Worm (Caenorhabditis elegans): ENCODE results near the gene F32A5.8.

The F32A5.8 gene

ce11 chrII:7280584-7280983, 24.7 kb downstream of the F32A5.8 start:
- TF ChIP-seq unc-62 (GFP tag; optimal IDR thresholded peaks at IDR 0.05 in 1 of 2) (peak in 1 of 2 experiments; percentile 59), unc-62 (tag; optimal IDR thresholded peaks at IDR 0.05) (no peak), mxl-3 (GFP tag; optimal IDR thresholded peaks at IDR 0.05) (peak; percentile 29), daf-19 (GFP tag; conservative IDR thresholded peaks at IDR 0.05) (no peak), hlh-30 (tag; optimal IDR thresholded peaks at IDR 0.05; ENCODE audit: insufficient read depth) (peak; percentile 46), daf-16 (GFP tag; optimal IDR thresholded peaks at IDR 0.05) (no peak), daf-16 (tag; optimal IDR thresholded peaks at IDR 0.05) (peak; percentile 3), ceh-82 (tag; optimal IDR thresholded peaks at IDR 0.05) (no peak), dve-1 (tag; optimal IDR thresholded peaks at IDR 0.05; ENCODE audit: insufficient read depth) (no peak), vab-7 (GFP tag; IDR thresholded peaks at IDR 0.05) (no peak), tag-97 (GFP tag; IDR thresholded peaks at IDR 0.05) (no peak), nhr-28 (tag; optimal IDR thresholded peaks at IDR 0.05) (peak; percentile 82), nhr-48 (tag; optimal IDR thresholded peaks at IDR 0.05) (no peak), mep-1 (tag; optimal IDR thresholded peaks at IDR 0.05) (no peak), snpc-1.2 (GFP tag; IDR thresholded peaks at IDR 0.05) (no peak), dmd-6 (GFP tag; IDR thresholded peaks at IDR 0.05) (peak; percentile 65), lin-13 (GFP tag; optimal IDR thresholded peaks at IDR 0.05) (no peak), ztf-7 (tag; optimal IDR thresholded peaks at IDR 0.05) (no peak), fkh-10 (GFP tag; optimal IDR thresholded peaks at IDR 0.05) (no peak), mdl-1 (tag; optimal IDR thresholded peaks at IDR 0.05) (peak in 1 of 2 experiments; percentile 38), hlh-11 (tag; optimal IDR thresholded peaks at IDR 0.05) (peak; percentile 36), pqm-1 (tag; optimal IDR thresholded peaks at IDR 0.05) (peak; percentile 21)

DNA sequence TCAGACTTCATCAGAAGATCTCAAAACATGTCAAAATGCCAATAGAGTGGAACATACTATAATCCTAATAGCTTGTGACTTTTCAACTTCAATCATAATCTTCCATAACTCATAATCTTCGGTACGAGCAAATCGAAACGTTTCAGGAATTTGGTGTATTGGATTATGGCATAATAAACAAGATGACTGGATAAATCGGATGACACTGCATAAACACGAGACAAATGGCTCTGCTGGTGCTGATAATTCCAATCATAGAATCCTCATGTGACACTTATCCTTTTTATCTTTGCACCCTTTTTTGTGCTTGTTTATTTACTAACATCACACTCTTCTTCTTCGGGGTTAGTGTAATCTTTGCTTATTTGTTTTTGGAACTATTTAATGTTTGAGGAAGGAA, 27.2 kb downstream of the F32A5.8 start:
- TF ChIP-seq zip-11 (GFP tag; IDR thresholded peaks at IDR 0.05) (no peak), nhr-11 (tag; optimal IDR thresholded peaks at IDR 0.05) (no peak), aha-1 (tag) (peak; percentile 84), fos-1 (tag; optimal IDR thresholded peaks at IDR 0.05) (no peak)

DNA sequence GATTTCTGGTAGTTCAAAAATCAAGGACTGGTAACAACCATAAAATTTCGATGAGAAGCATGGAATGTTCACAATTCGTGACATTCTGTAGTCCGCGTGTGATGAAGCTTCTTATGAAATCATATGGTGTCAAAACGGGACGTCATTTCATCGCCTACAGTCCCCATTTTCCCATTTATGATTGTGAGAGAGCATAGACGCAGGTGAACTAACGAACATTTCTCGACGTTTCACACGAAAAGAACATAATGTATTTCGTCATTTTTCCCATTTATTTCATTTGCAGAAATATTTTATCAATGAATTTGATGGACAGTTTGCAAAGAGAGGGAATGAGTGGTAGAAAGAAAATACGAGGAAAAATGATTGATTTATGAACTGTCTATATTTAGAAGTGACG, 31.2 kb downstream of the F32A5.8 start:
- no peak for TF ChIP-seq F10B5.3 (tag; optimal IDR thresholded peaks at IDR 0.05)
- no peak for TF ChIP-seq Y5F2A.4 (GFP tag; optimal IDR thresholded peaks at IDR 0.05)
- TF ChIP-seq daf-19 (GFP tag; conservative IDR thresholded peaks at IDR 0.05), result no peak
- TF ChIP-seq ctbp-1 (GFP tag; IDR thresholded peaks at IDR 0.05), result no peak
- no peak for TF ChIP-seq lin-29 (GFP tag; IDR thresholded peaks at IDR 0.05)
- TF ChIP-seq lsy-2 (tag; optimal IDR thresholded peaks at IDR 0.05), result peak in 1 of 2 experiments; percentile 1
- no peak for TF ChIP-seq unc-130 (GFP tag; optimal IDR thresholded peaks at IDR 0.05)
- TF ChIP-seq nhr-102 (tag; optimal IDR thresholded peaks at IDR 0.05), result no peak
- TF ChIP-seq vab-7 (GFP tag; IDR thresholded peaks at IDR 0.05), result no peak
- peak; percentile 51 for TF ChIP-seq nhr-77 (tag; optimal IDR thresholded peaks at IDR 0.05)
- no peak for TF ChIP-seq unc-62 (GFP tag; optimal IDR thresholded peaks at IDR 0.05 in 1 of 2)
- no peak for TF ChIP-seq unc-62 (tag; optimal IDR thresholded peaks at IDR 0.05)
- TF ChIP-seq php-3 (GFP tag; IDR thresholded peaks at IDR 0.05), result peak; percentile 63; the same call in 1 of the 2 replicates
- no peak for TF ChIP-seq zip-11 (GFP tag; IDR thresholded peaks at IDR 0.05)
- TF ChIP-seq spr-1 (tag; optimal IDR thresholded peaks at IDR 0.05), result no peak
- no peak for TF ChIP-seq madf-5 (GFP tag; IDR thresholded peaks at IDR 0.05)
- no peak for TF ChIP-seq ztf-11 (tag; optimal IDR thresholded peaks at IDR 0.05)
- no peak for TF ChIP-seq ceh-32 (tag; optimal IDR thresholded peaks at IDR 0.05; ENCODE audit: poor library complexity)
- TF ChIP-seq D1046.2 (GFP tag; IDR thresholded peaks at IDR 0.05), result no peak
- no peak for TF ChIP-seq daf-16 (GFP tag; optimal IDR thresholded peaks at IDR 0.05)
- no peak for TF ChIP-seq daf-16 (tag; optimal IDR thresholded peaks at IDR 0.05)
- peak; percentile 90 for TF ChIP-seq dmd-6 (GFP tag; IDR thresholded peaks at IDR 0.05)
- TF ChIP-seq ama-1 (optimal IDR thresholded peaks at IDR 0.05), result no peak
- TF ChIP-seq mes-2 (tag; optimal IDR thresholded peaks at IDR 0.05; ENCODE audit: poor library complexity, severe bottlenecking), result no peak
- TF ChIP-seq unc-39 (tag; optimal IDR thresholded peaks at IDR 0.05), result no peak
- TF ChIP-seq mdl-1 (tag; optimal IDR thresholded peaks at IDR 0.05), result peak in 1 of 2 experiments; percentile 68
- TF ChIP-seq nhr-25 (tag; optimal IDR thresholded peaks at IDR 0.05; ENCODE audit: borderline replicate concordance, insufficient read depth), result no peak
- TF ChIP-seq dmd-8 (GFP tag; IDR thresholded peaks at IDR 0.05), result no peak
- TF ChIP-seq saeg-2 (GFP tag; IDR thresholded peaks at IDR 0.05), result no peak
- TF ChIP-seq hlh-30 (tag; optimal IDR thresholded peaks at IDR 0.05; ENCODE audit: insufficient read depth), result peak; percentile 53
- no peak for TF ChIP-seq fkh-10 (GFP tag; optimal IDR thresholded peaks at IDR 0.05)
- peak; percentile 10 for TF ChIP-seq cey-2 (tag; optimal IDR thresholded peaks at IDR 0.05; ENCODE audit: borderline replicate concordance, insufficient read depth)
- no peak for TF ChIP-seq Y75B8A.6 (GFP tag; IDR thresholded peaks at IDR 0.05)

Data from whole organism, L4 larva.